Fruit fly (Drosophila melanogaster) S2 (cell line): ENCODE measurements around the gene CG34027.

ENCODE experiments used
- CG8478 ChIP-seq: fragments of >200 bp; optimal IDR thresholded peaks from 2 replicates; lab custom pipeline; 2018
- CTCF ChIP-seq, 2 experiments: fragments of >200 bp; optimal IDR thresholded peaks; 2 replicates each; lab custom pipeline; 2018

DNA sequence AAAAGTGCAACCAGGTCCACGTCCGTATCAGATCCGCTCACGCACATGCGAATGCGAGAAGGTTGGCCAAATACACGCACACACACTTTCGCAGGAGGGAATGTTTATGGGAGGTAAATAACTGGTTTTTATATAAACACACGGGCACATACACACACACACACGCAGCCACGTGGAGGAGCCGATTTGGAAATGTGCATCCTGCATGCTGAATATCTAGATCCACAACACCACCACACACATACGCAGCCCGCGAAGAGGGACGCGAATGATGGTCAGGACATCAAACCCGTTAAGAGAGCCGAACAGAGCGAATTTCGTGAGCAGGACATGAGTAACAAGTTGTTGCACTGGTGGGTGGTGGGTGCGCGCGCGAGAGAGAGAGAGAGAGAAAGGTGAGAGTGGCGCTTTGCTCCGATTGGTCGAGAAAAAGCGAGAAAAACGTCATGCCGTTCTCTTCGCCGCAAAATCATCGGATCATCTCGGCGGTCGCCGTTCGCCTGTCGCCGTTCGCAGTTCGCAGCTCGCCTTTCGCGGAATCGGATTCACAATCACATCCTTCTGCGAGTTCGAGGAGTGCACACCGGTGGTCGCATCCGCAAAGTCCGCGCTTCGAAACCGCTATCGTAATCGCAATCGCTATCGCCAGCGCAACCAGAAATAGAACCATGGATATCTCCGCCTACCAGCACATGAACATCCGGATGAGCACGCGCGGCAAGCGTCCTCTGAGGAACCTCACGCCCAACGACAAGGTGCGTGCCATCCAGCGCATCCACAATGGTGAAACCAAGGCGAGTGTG lies 28.9 kb upstream of the CG34027 start, which contains the start of gene danr:
- TF ChIP-seq CTCF (optimal IDR thresholded peaks at IDR 0.05; lab: Kevin White, UChicago) (no peak), CG8478 (lab: Kevin White, UChicago) (no peak)
